Fruit fly (Drosophila melanogaster) whole organism, prepupa: Measurements from ENCODE around the gene piwi.

ENCODE experiments used
- Blimp-1 ChIP-seq: fragments of 200-800 bp; sonication (Bioruptor generic); optimal IDR thresholded peaks from 3 replicates; lab custom pipeline; 2017; ENCODE audit warnings: missing biosample characterization, missing genetic modification characterization, mild to moderate bottlenecking, moderate library complexity, missing genetic modification reagents
- CG10631 ChIP-seq: fragments of 200-800 bp; sonication (Bioruptor generic); optimal IDR thresholded peaks from 2 replicates; lab custom pipeline; 2016; ENCODE audit warnings: missing biosample characterization, missing genetic modification characterization
- CG10669 ChIP-seq: fragments of 200-800 bp; sonication (Bioruptor generic); optimal IDR thresholded peaks from 3 replicates; lab custom pipeline; 2018; ENCODE audit warnings: missing biosample characterization, mild to moderate bottlenecking, missing genetic modification characterization, moderate library complexity
- CG15336 ChIP-seq: fragments of 200-800 bp; sonication (Bioruptor generic); IDR thresholded peaks from 2 replicates; pipeline ENCODE4 v1.3.6; 2022; ENCODE audit warnings: missing biosample characterization, missing genetic modification characterization
- CG1621 ChIP-seq: fragments of 200-800 bp; sonication (Bioruptor generic); optimal IDR thresholded peaks from 3 replicates; lab custom pipeline; 2018; ENCODE audit warnings: missing biosample characterization, mild to moderate bottlenecking, missing genetic modification characterization
- CG16779 ChIP-seq: fragments of 200-800 bp; sonication (Bioruptor generic); optimal IDR thresholded peaks from 3 replicates; lab custom pipeline; 2017; ENCODE audit warnings: missing biosample characterization, mild to moderate bottlenecking, missing genetic modification characterization
- CG3032 ChIP-seq: fragments of 200-800 bp; optimal IDR thresholded peaks from 2 replicates; lab custom pipeline; 2019; ENCODE audit warnings: missing biosample characterization, mild to moderate bottlenecking, missing genetic modification characterization, moderate library complexity
- CG31627 ChIP-seq: fragments of 200-800 bp; sonication (Bioruptor generic); optimal IDR thresholded peaks from 3 replicates; lab custom pipeline; 2016; ENCODE audit warnings: missing biosample characterization, missing genetic modification characterization
- CG32006 ChIP-seq: fragments of 200-800 bp; sonication (Bioruptor generic); optimal IDR thresholded peaks from 3 replicates; lab custom pipeline; 2017; ENCODE audit warnings: missing biosample characterization, mild to moderate bottlenecking, missing genetic modification characterization
- CG34406 ChIP-seq: fragments of 200-800 bp; sonication (Bioruptor generic); optimal IDR thresholded peaks from 3 replicates; lab custom pipeline; 2016; ENCODE audit warnings: missing biosample characterization, missing genetic modification characterization
- CG4318 ChIP-seq: fragments of 200-800 bp; sonication (Bioruptor generic); optimal IDR thresholded peaks from 3 replicates; lab custom pipeline; 2017; ENCODE audit warnings: missing biosample characterization, mild to moderate bottlenecking, missing genetic modification characterization
- CG6276 ChIP-seq: fragments of 200-800 bp; sonication (Bioruptor generic); optimal IDR thresholded peaks from 2 replicates; lab custom pipeline; 2017; ENCODE audit warnings: missing biosample characterization, mild to moderate bottlenecking, missing genetic modification characterization
- CG6808 ChIP-seq: fragments of 200-800 bp; sonication (Bioruptor generic); optimal IDR thresholded peaks from 3 replicates; lab custom pipeline; 2017; ENCODE audit warnings: missing biosample characterization, missing genetic modification characterization, mild to moderate bottlenecking, moderate library complexity, missing genetic modification reagents
- CG7368 ChIP-seq: fragments of 200-800 bp; sonication (Bioruptor generic); optimal IDR thresholded peaks from 3 replicates; lab custom pipeline; 2016; ENCODE audit warnings: missing biosample characterization, missing genetic modification characterization
- CG8119 ChIP-seq: fragments of 200-800 bp; sonication (Bioruptor generic); IDR thresholded peaks from 3 replicates; pipeline ENCODE4 v1.3.6; 2022; ENCODE audit warnings: missing biosample characterization, missing genetic modification characterization
- CG8319 ChIP-seq: fragments of 200-800 bp; sonication (Bioruptor generic); optimal IDR thresholded peaks from 3 replicates; lab custom pipeline; 2016; ENCODE audit warnings: missing biosample characterization, missing genetic modification characterization
- CG8632 ChIP-seq: fragments of 200-800 bp; sonication (Bioruptor generic); optimal IDR thresholded peaks from 3 replicates; lab custom pipeline; 2016; ENCODE audit warnings: missing biosample characterization, missing genetic modification characterization
- Eip78C ChIP-seq: fragments of 200-800 bp; sonication (Bioruptor generic); peaks from one replicate; lab custom pipeline; 2016; ENCODE audit warnings: missing biosample characterization, missing genetic modification characterization
- Eip93F ChIP-seq: fragments of 200-800 bp; sonication (Bioruptor generic); optimal IDR thresholded peaks from 2 replicates; lab custom pipeline; 2016; ENCODE audit warnings: missing biosample characterization, mild to moderate bottlenecking, missing genetic modification characterization
- Ets21C ChIP-seq: fragments of 200-800 bp; sonication (Bioruptor generic); optimal IDR thresholded peaks from 3 replicates; lab custom pipeline; 2016; ENCODE audit warnings: missing biosample characterization, missing genetic modification characterization
- Ets96B ChIP-seq: fragments of 200-800 bp; optimal IDR thresholded peaks from 2 replicates; lab custom pipeline; 2019; ENCODE audit warnings: missing biosample characterization, mild to moderate bottlenecking, missing genetic modification characterization, moderate library complexity
- Hr4 ChIP-seq: fragments of 200-800 bp; sonication (Bioruptor generic); optimal IDR thresholded peaks from 3 replicates; lab custom pipeline; 2016; ENCODE audit warnings: missing biosample characterization, missing genetic modification characterization
- Met ChIP-seq: fragments of 200-800 bp; sonication (Bioruptor generic); optimal IDR thresholded peaks from 3 replicates; lab custom pipeline; 2016; ENCODE audit warnings: missing biosample characterization, missing genetic modification characterization
- Smox ChIP-seq: fragments of 200-800 bp; sonication (Bioruptor generic); optimal IDR thresholded peaks from 3 replicates; lab custom pipeline; 2016; ENCODE audit warnings: missing biosample characterization, missing genetic modification characterization
- Sox102F ChIP-seq: fragments of 200-800 bp; sonication (Bioruptor generic); optimal IDR thresholded peaks from 2 replicates; lab custom pipeline; 2016; ENCODE audit warnings: missing biosample characterization, mild to moderate bottlenecking, missing genetic modification characterization
- Sox14 ChIP-seq: fragments of 200-800 bp; sonication (Bioruptor generic); optimal IDR thresholded peaks from 3 replicates; lab custom pipeline; 2016; ENCODE audit warnings: missing biosample characterization, missing genetic modification characterization
- acj6 ChIP-seq: fragments of 200-800 bp; sonication (Bioruptor generic); optimal IDR thresholded peaks from 3 replicates; lab custom pipeline; 2016; ENCODE audit warnings: missing biosample characterization, missing genetic modification characterization
- dac ChIP-seq: fragments of 200-800 bp; sonication (Bioruptor generic); optimal IDR thresholded peaks from 2 replicates; lab custom pipeline; 2017; ENCODE audit warnings: missing biosample characterization, mild to moderate bottlenecking, missing genetic modification characterization
- dsx ChIP-seq: fragments of 200-800 bp; optimal IDR thresholded peaks from 3 replicates; lab custom pipeline; 2019; ENCODE audit warnings: missing biosample characterization, mild to moderate bottlenecking, missing genetic modification characterization, moderate library complexity; ENCODE audit not compliant: poor library complexity, severe bottlenecking
- eg ChIP-seq: fragments of 200-800 bp; sonication (Bioruptor generic); IDR thresholded peaks from 3 replicates; pipeline ENCODE4 v1.3.6; 2022; ENCODE audit warnings: missing biosample characterization, missing genetic modification characterization
- esn ChIP-seq: fragments of 200-800 bp; sonication (Bioruptor generic); optimal IDR thresholded peaks from 2 replicates; lab custom pipeline; 2016; ENCODE audit warnings: missing biosample characterization, mild to moderate bottlenecking, missing genetic modification characterization, moderate library complexity
- fd85E ChIP-seq: fragments of 200-800 bp; sonication (Bioruptor generic); optimal IDR thresholded peaks from 3 replicates; lab custom pipeline; 2016; ENCODE audit warnings: missing biosample characterization, missing genetic modification characterization
- lz ChIP-seq: fragments of 200-800 bp; sonication (Bioruptor generic); optimal IDR thresholded peaks from 3 replicates; lab custom pipeline; 2016; ENCODE audit warnings: missing biosample characterization, missing genetic modification characterization
- salr ChIP-seq, 2 experiments: fragments of 200-800 bp; sonication (Bioruptor generic); optimal IDR thresholded peaks; 3 replicates each; lab custom pipeline; 2016 to 2018; ENCODE audit warnings: missing biosample characterization in 2 of 2, missing genetic modification characterization in 2 of 2, mild to moderate bottlenecking in 1 of 2
- spab ChIP-seq: fragments of 200-800 bp; sonication (Bioruptor generic); optimal IDR thresholded peaks from 2 replicates; lab custom pipeline; 2017; ENCODE audit warnings: missing biosample characterization, mild to moderate bottlenecking, missing genetic modification characterization, missing genetic modification reagents
- ss ChIP-seq, 2 experiments: fragments of 200-800 bp; sonication (Bioruptor generic); optimal IDR thresholded peaks; 2 replicates in 1 of 2; 3 replicates in 1 of 2; lab custom pipeline; 2017 to 2018; ENCODE audit warnings: mild to moderate bottlenecking in 2 of 2, missing biosample characterization in 2 of 2, missing genetic modification characterization in 2 of 2, moderate library complexity in 1 of 2
- topi ChIP-seq: fragments of 200-800 bp; sonication (Bioruptor generic); optimal IDR thresholded peaks from 3 replicates; lab custom pipeline; 2016; ENCODE audit warnings: missing biosample characterization, missing genetic modification characterization
- vri ChIP-seq: fragments of 200-800 bp; sonication (Bioruptor generic); optimal IDR thresholded peaks from 3 replicates; lab custom pipeline; 2016; ENCODE audit warnings: missing biosample characterization, mild to moderate bottlenecking, missing genetic modification characterization

Gene piwi

dm6 chr2L:11003925-11004673, 16.9 kb upstream of the piwi start, which contains the start of gene RpL9 (continued):
- TF ChIP-seq CG6808 (GFP tag; lab: Kevin White, UChicago) (no peak), spab (GFP tag; lab: Kevin White, UChicago) (no peak), Ets21C (GFP tag; lab: Kevin White, UChicago) (no peak), CG15336 (GFP tag; lab: Robert Waterston, UW) (no peak), CG4318 (GFP tag; lab: Kevin White, UChicago) (no peak), ss (GFP tag; optimal IDR thresholded peaks at IDR 0.05; lab: Kevin White, UChicago) (no peak), esn (GFP tag; lab: Kevin White, UChicago) (peak; percentile 72), CG34406 (GFP tag; lab: Kevin White, UChicago) (no peak), Sox14 (GFP tag; lab: Kevin White, UChicago) (no peak), CG10669 (no peak), salr (GFP tag; optimal IDR thresholded peaks at IDR 0.05; lab: Kevin White, UChicago) (no peak), CG1621 (no peak), CG16779 (tag; lab: Kevin White, UChicago) (no peak), dsx (GFP tag; lab: Kevin White, UChicago) (no peak), Eip93F (GFP tag; lab: Kevin White, UChicago) (no peak), eg (GFP tag; lab: Robert Waterston, UW) (no peak), CG32006 (GFP tag; lab: Kevin White, UChicago) (no peak), vri (GFP tag; lab: Kevin White, UChicago) (no peak), CG7368 (GFP tag; lab: Kevin White, UChicago) (peak; percentile 63), CG31627 (GFP tag; lab: Kevin White, UChicago) (peak; percentile 34), Blimp-1 (GFP tag; lab: Kevin White, UChicago) (peak; percentile 34), CG8319 (peak; percentile 44), fd85E (GFP tag; lab: Kevin White, UChicago) (peak; percentile 17), Eip78C (GFP tag; lab: Kevin White, UChicago) (peak; percentile 92), topi (peak; percentile 71), Sox102F (GFP tag; lab: Kevin White, UChicago) (peak; percentile 75), CG10631 (no peak)

dm6 chr2L:11001376-11002122, 14.3 kb upstream of the piwi start, which contains the start of the genes aub and lectin-33A:
Gene aub (minus strand): TSS chr2L:11001476.
Gene lectin-33A (plus strand): TSS chr2L:11002072.
- no peak for TF ChIP-seq CG7368 (GFP tag; lab: Kevin White, UChicago)
- no peak for TF ChIP-seq CG3032 (tag; lab: Kevin White, UChicago)
- TF ChIP-seq Met (GFP tag; lab: Kevin White, UChicago) = no peak
- no peak for TF ChIP-seq CG31627 (GFP tag; lab: Kevin White, UChicago)
- no peak for TF ChIP-seq CG32006 (GFP tag; lab: Kevin White, UChicago)
- no peak for TF ChIP-seq vri (GFP tag; lab: Kevin White, UChicago)
- TF ChIP-seq dsx (GFP tag; lab: Kevin White, UChicago) = no peak
- no peak for TF ChIP-seq Ets96B (tag; lab: Kevin White, UChicago)
- TF ChIP-seq spab (GFP tag; lab: Kevin White, UChicago) = no peak
- no peak for TF ChIP-seq CG16779 (tag; lab: Kevin White, UChicago)
- TF ChIP-seq topi = no peak
- no peak for TF ChIP-seq dac (GFP tag; lab: Kevin White, UChicago)

dm6 chr2L:10989162-10989561, 1.9 kb upstream of the piwi start, which contains the start of gene TTLL4A:
Gene TTLL4A (plus strand): TSS chr2L:10989401.
- TF ChIP-seq Sox14 (GFP tag; lab: Kevin White, UChicago) (no peak), lz (peak; percentile 14), Eip93F (GFP tag; lab: Kevin White, UChicago) (no peak), CG8632 (GFP tag; lab: Kevin White, UChicago) (no peak), Hr4 (GFP tag; lab: Kevin White, UChicago) (peak; percentile 22), acj6 (GFP tag; lab: Kevin White, UChicago) (no peak), esn (GFP tag; lab: Kevin White, UChicago) (peak; percentile 50), CG6276 (GFP tag; lab: Kevin White, UChicago) (no peak), CG16779 (tag; lab: Kevin White, UChicago) (no peak), CG4318 (GFP tag; lab: Kevin White, UChicago) (no peak), ss (GFP tag; optimal IDR thresholded peaks at IDR 0.05; lab: Kevin White, UChicago) (no peak), Smox (GFP tag; lab: Kevin White, UChicago) (no peak), CG8119 (GFP tag; lab: Robert Waterston, UW) (no peak), CG32006 (GFP tag; lab: Kevin White, UChicago) (no peak)
